Fruit fly (Drosophila melanogaster) whole organism, embryonic: ENCODE measurements around the gene CG32182.

Experiments
- Atf3 ChIP-seq: fragments of 200-800 bp; sonication (Bioruptor generic); optimal IDR thresholded peaks from 3 replicates; lab custom pipeline; 2016; ENCODE audit warnings: missing biosample characterization, missing genetic modification characterization
- Atf6 ChIP-seq: fragments of 200-800 bp; sonication (Bioruptor generic); IDR thresholded peaks from 2 replicates; pipeline ENCODE4 v1.3.6; 2022; ENCODE audit warnings: missing biosample characterization, missing genetic modification characterization
- CG10565 ChIP-seq: fragments of 200-800 bp; sonication (Bioruptor generic); optimal IDR thresholded peaks from 3 replicates; lab custom pipeline; 2016; ENCODE audit warnings: missing biosample characterization, mild to moderate bottlenecking, missing genetic modification characterization
- CG11560 ChIP-seq: fragments of 200-800 bp; sonication (Bioruptor generic); IDR thresholded peaks from 3 replicates; pipeline ENCODE4 v1.3.6; 2022; ENCODE audit warnings: missing biosample characterization, missing genetic modification characterization
- CG17186 ChIP-seq: fragments of 200-800 bp; sonication (Bioruptor generic); optimal IDR thresholded peaks from 3 replicates; lab custom pipeline; 2017; ENCODE audit warnings: missing biosample characterization, missing genetic modification reagents, missing genetic modification characterization
- CG17568 ChIP-seq: fragments of 200-800 bp; sonication (Bioruptor generic); optimal IDR thresholded peaks from 2 replicates; lab custom pipeline; 2018; ENCODE audit warnings: missing biosample characterization, mild to moderate bottlenecking, missing genetic modification characterization, moderate library complexity
- CG17612 ChIP-seq: fragments of 200-800 bp; sonication (Bioruptor generic); IDR thresholded peaks from 2 replicates; pipeline ENCODE4 v1.3.6; 2022; ENCODE audit warnings: missing biosample characterization, missing genetic modification characterization
- CG18476 ChIP-seq: fragments of 200-800 bp; sonication (Bioruptor generic); optimal IDR thresholded peaks from 2 replicates; lab custom pipeline; 2016; ENCODE audit warnings: missing biosample characterization, mild to moderate bottlenecking, missing genetic modification characterization
- CG18619 ChIP-seq: fragments of 200-800 bp; sonication (Bioruptor generic); optimal IDR thresholded peaks from 3 replicates; lab custom pipeline; 2017; ENCODE audit warnings: missing biosample characterization, mild to moderate bottlenecking, missing genetic modification characterization
- CG2202 ChIP-seq: fragments of 200-800 bp; sonication (Bioruptor generic); optimal IDR thresholded peaks from 2 replicates; lab custom pipeline; 2018; ENCODE audit warnings: missing biosample characterization, mild to moderate bottlenecking, missing genetic modification characterization
- CG4360 ChIP-seq: fragments of 200-800 bp; sonication (Bioruptor generic); IDR thresholded peaks from 2 replicates; pipeline ENCODE4 v1.3.6; 2022; ENCODE audit warnings: missing biosample characterization, missing genetic modification characterization
- CG4424 ChIP-seq: fragments of 200-800 bp; sonication (Bioruptor generic); optimal IDR thresholded peaks from 3 replicates; lab custom pipeline; 2016; ENCODE audit warnings: missing biosample characterization, missing genetic modification characterization
- CG4820 ChIP-seq: fragments of 200-800 bp; sonication (Bioruptor generic); optimal IDR thresholded peaks from 3 replicates; lab custom pipeline; 2016; ENCODE audit warnings: missing biosample characterization, missing genetic modification characterization
- CG6765 ChIP-seq: fragments of 200-800 bp; sonication (Bioruptor generic); optimal IDR thresholded peaks from 3 replicates; lab custom pipeline; 2017; ENCODE audit warnings: missing biosample characterization, mild to moderate bottlenecking, missing genetic modification characterization
- CG7786 ChIP-seq: fragments of 200-800 bp; sonication (Bioruptor generic); optimal IDR thresholded peaks from 2 replicates; lab custom pipeline; 2016; ENCODE audit warnings: missing biosample characterization, missing genetic modification characterization
- CG7839 ChIP-seq: fragments of 200-800 bp; sonication (Bioruptor generic); optimal IDR thresholded peaks from 3 replicates; lab custom pipeline; 2018; ENCODE audit warnings: missing biosample characterization, mild to moderate bottlenecking, missing genetic modification characterization, moderate library complexity
- CG8944 ChIP-seq: fragments of 200-800 bp; sonication (Bioruptor generic); optimal IDR thresholded peaks from 3 replicates; lab custom pipeline; 2016; ENCODE audit warnings: missing biosample characterization, missing genetic modification characterization
- CG9437 ChIP-seq: fragments of 200-800 bp; sonication (Bioruptor generic); optimal IDR thresholded peaks from 2 replicates; lab custom pipeline; 2018; ENCODE audit warnings: missing biosample characterization, mild to moderate bottlenecking, missing genetic modification characterization
- CG9609 ChIP-seq: fragments of 200-800 bp; sonication (Bioruptor generic); optimal IDR thresholded peaks from 3 replicates; lab custom pipeline; 2016; ENCODE audit warnings: missing biosample characterization, missing genetic modification characterization
- CHES-1-like ChIP-seq: fragments of 200-800 bp; sonication (Bioruptor generic); optimal IDR thresholded peaks from 2 replicates; lab custom pipeline; 2016; ENCODE audit warnings: missing biosample characterization, missing genetic modification characterization
- E2f2 ChIP-seq: fragments of 200-800 bp; sonication (Bioruptor generic); IDR thresholded peaks from 2 replicates; pipeline ENCODE4 v1.3.6; 2022; ENCODE audit warnings: missing biosample characterization, missing genetic modification characterization
- ERR ChIP-seq: fragments of 200-800 bp; sonication (Bioruptor generic); optimal IDR thresholded peaks from 2 replicates; lab custom pipeline; 2016; ENCODE audit warnings: missing biosample characterization, missing genetic modification characterization
- Ets97D ChIP-seq: fragments of 200-800 bp; sonication (Bioruptor generic); optimal IDR thresholded peaks from 3 replicates; lab custom pipeline; 2016; ENCODE audit warnings: missing biosample characterization, missing genetic modification characterization
- Fer1 ChIP-seq: fragments of 200-800 bp; sonication (Bioruptor generic); optimal IDR thresholded peaks from 2 replicates; lab custom pipeline; 2017; ENCODE audit warnings: missing biosample characterization, mild to moderate bottlenecking, missing genetic modification characterization
- HmgD ChIP-seq: fragments of 200-800 bp; sonication (Bioruptor generic); optimal IDR thresholded peaks from 3 replicates; lab custom pipeline; 2016; ENCODE audit warnings: missing biosample characterization, missing genetic modification characterization
- Hr39 ChIP-seq: fragments of >200 bp; optimal IDR thresholded peaks from 2 replicates; lab custom pipeline; 2017
- Lim3 ChIP-seq: fragments of 200-800 bp; sonication (Bioruptor generic); IDR thresholded peaks from 2 replicates; pipeline ENCODE4 v1.3.6; 2022; ENCODE audit warnings: missing biosample characterization, missing genetic modification characterization
- Mad ChIP-seq: fragments of 200-800 bp; sonication (Bioruptor generic); optimal IDR thresholded peaks from 2 replicates; lab custom pipeline; 2016; ENCODE audit warnings: missing biosample characterization, missing genetic modification characterization
- Mrtf ChIP-seq: fragments of 200-800 bp; sonication (Bioruptor generic); IDR thresholded peaks from 3 replicates; pipeline ENCODE4 v1.3.6; 2022; ENCODE audit warnings: missing biosample characterization, missing genetic modification characterization
- Taf1 ChIP-seq: fragments of 200-800 bp; sonication (Bioruptor generic); IDR thresholded peaks from 2 replicates; pipeline ENCODE4 v1.3.6; 2022; ENCODE audit warnings: missing biosample characterization, missing genetic modification characterization
- amos ChIP-seq: fragments of 200-800 bp; sonication (Bioruptor generic); IDR thresholded peaks from 2 replicates; pipeline ENCODE4 v1.3.6; 2022; ENCODE audit warnings: missing biosample characterization, missing genetic modification characterization; ENCODE audit not compliant: partially characterized antibody
- ara ChIP-seq: fragments of 200-800 bp; sonication (Bioruptor generic); IDR thresholded peaks from 2 replicates; pipeline ENCODE4 v1.3.6; 2022; ENCODE audit warnings: missing biosample characterization, missing genetic modification characterization
- bsh ChIP-seq, 2 experiments: fragments of 200-800 bp; sonication (Bioruptor generic); optimal IDR thresholded peaks; 2 replicates each; lab custom pipeline; 2017 to 2018; ENCODE audit warnings: mild to moderate bottlenecking in 2 of 2, missing biosample characterization in 2 of 2, missing genetic modification characterization in 2 of 2, moderate library complexity in 1 of 2
- dati ChIP-seq: fragments of 200-800 bp; sonication (Bioruptor generic); IDR thresholded peaks from 2 replicates; pipeline ENCODE4 v1.3.6; 2022; ENCODE audit warnings: missing biosample characterization, missing genetic modification characterization
- fd102C ChIP-seq: fragments of 200-800 bp; sonication (Bioruptor generic); optimal IDR thresholded peaks from 2 replicates; lab custom pipeline; 2018; ENCODE audit warnings: missing biosample characterization, mild to moderate bottlenecking, missing genetic modification characterization, moderate library complexity
- her ChIP-seq: fragments of 200-800 bp; sonication (Bioruptor generic); optimal IDR thresholded peaks from 2 replicates; lab custom pipeline; 2016; ENCODE audit warnings: missing biosample characterization, missing genetic modification characterization
- peb ChIP-seq: fragments of 200-800 bp; sonication (Bioruptor generic); IDR thresholded peaks from 2 replicates; pipeline ENCODE4 v1.3.6; 2022; ENCODE audit warnings: missing biosample characterization, missing genetic modification characterization
- phol ChIP-seq: fragments of 200-800 bp; sonication (Bioruptor generic); optimal IDR thresholded peaks from 3 replicates; lab custom pipeline; 2018; ENCODE audit warnings: missing biosample characterization, mild to moderate bottlenecking, missing genetic modification characterization, moderate library complexity
- pita ChIP-seq: fragments of 200-800 bp; sonication (Bioruptor generic); optimal IDR thresholded peaks from 2 replicates; lab custom pipeline; 2017; ENCODE audit warnings: missing biosample characterization, mild to moderate bottlenecking, missing genetic modification characterization
- psq ChIP-seq: fragments of 200-800 bp; sonication (Bioruptor generic); optimal IDR thresholded peaks from 2 replicates; lab custom pipeline; 2017; ENCODE audit warnings: missing biosample characterization, missing genetic modification characterization
- pum ChIP-seq: fragments of 200-800 bp; sonication (Bioruptor generic); optimal IDR thresholded peaks from 2 replicates; lab custom pipeline; 2016; ENCODE audit warnings: missing biosample characterization, missing genetic modification characterization
- schlank ChIP-seq: fragments of 200-800 bp; sonication (Bioruptor generic); optimal IDR thresholded peaks from 2 replicates; lab custom pipeline; 2018; ENCODE audit warnings: missing biosample characterization, mild to moderate bottlenecking, missing genetic modification characterization
- ssp ChIP-seq: fragments of 200-800 bp; sonication (Bioruptor generic); IDR thresholded peaks from 2 replicates; pipeline ENCODE4 v1.3.6; 2022; ENCODE audit warnings: missing biosample characterization, missing genetic modification characterization
- trem ChIP-seq: fragments of 200-800 bp; optimal IDR thresholded peaks from 3 replicates; lab custom pipeline; 2019; ENCODE audit warnings: missing biosample characterization, mild to moderate bottlenecking, missing genetic modification characterization, moderate library complexity
- unc-4 ChIP-seq: fragments of 200-800 bp; sonication (Bioruptor generic); IDR thresholded peaks from 2 replicates; pipeline ENCODE4 v1.3.6; 2022; ENCODE audit warnings: missing biosample characterization, missing genetic modification characterization; ENCODE audit not compliant: partially characterized antibody
- wek ChIP-seq: fragments of 200-800 bp; sonication (Bioruptor generic); optimal IDR thresholded peaks from 3 replicates; lab custom pipeline; 2018; ENCODE audit warnings: missing biosample characterization, mild to moderate bottlenecking, missing genetic modification characterization, moderate library complexity
- wor ChIP-seq: fragments of 200-800 bp; sonication (Bioruptor generic); IDR thresholded peaks from 2 replicates; pipeline ENCODE4 v1.3.6; 2022; ENCODE audit warnings: missing biosample characterization, missing genetic modification characterization
- zen ChIP-seq: fragments of 200-800 bp; sonication (Bioruptor generic); optimal IDR thresholded peaks from 3 replicates; lab custom pipeline; 2018; ENCODE audit warnings: missing biosample characterization, mild to moderate bottlenecking, missing genetic modification characterization, moderate library complexity
- zen2 ChIP-seq: fragments of 200-800 bp; sonication (Bioruptor generic); IDR thresholded peaks from 3 replicates; pipeline ENCODE4 v1.3.6; 2022; ENCODE audit warnings: missing biosample characterization, missing genetic modification characterization; ENCODE audit not compliant: partially characterized antibody

Gene CG32182

DNA sequence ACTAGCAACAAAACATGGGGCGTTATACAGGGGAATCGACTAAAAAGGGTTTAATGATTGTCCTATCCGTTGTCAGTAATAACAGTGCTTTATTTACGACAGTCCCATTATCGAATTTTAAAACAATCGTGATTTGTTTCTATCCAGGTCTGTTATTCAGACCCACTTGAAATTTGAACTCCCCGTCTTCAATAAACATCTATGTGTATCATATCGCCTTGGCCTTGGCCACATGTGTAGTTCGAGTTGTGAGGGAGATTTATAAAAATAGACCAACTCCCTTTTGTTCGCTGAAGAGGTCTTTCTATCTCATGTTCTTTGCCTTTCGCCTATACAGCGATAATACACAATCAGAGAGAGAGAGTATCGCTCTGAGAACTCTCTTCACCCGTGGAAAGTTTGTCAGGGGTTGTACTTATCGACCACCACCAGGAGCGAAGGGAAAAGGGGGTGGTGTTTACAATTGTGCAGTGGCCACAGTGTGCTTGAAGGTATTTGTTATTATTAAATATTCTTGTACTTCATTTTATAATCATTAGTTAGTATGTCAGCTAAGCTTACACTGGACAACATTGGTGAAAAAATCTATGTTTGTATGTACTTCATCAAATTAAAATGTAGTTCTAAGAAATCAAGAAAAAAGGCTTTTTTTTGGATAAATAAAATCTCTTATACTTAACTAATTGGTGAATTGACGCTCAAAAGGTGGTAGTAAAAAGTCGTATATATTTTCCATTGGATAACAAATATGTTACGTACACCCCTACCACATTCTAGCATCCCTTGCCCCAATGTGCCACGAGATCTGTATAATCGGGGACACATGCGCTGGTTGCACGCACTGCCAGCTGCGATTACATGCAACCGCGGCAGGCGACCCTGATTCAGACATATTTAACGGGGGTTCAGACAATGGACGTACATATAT is 492 bp upstream of the CG32182 start (continued):
- TF ChIP-seq CG2202 (tag; lab: Kevin White, UChicago) (peak; percentile 84), Lim3 (GFP tag; lab: Robert Waterston, UW) (no peak), CG4360 (GFP tag; lab: Robert Waterston, UW) (peak; percentile 28; the same call in 1 of the 2 replicates), amos (GFP tag; lab: Robert Waterston, UW) (no peak), her (GFP tag; lab: Kevin White, UChicago) (no peak), CG6765 (no peak), trem (tag; lab: Kevin White, UChicago) (peak; percentile 82), CG4424 (GFP tag; lab: Kevin White, UChicago) (peak; percentile 90), CG18619 (peak; percentile 73), fd102C (peak; percentile 20), CG18476 (GFP tag; lab: Kevin White, UChicago) (peak; percentile 62), phol (tag; lab: Kevin White, UChicago) (peak; percentile 92), CG7786 (GFP tag; lab: Kevin White, UChicago) (peak; percentile 15), Mad (GFP tag; lab: Kevin White, UChicago) (peak; percentile 45), ERR (no peak), CG8944 (GFP tag; lab: Kevin White, UChicago) (peak; percentile 54), Mrtf (GFP tag; lab: Robert Waterston, UW) (no peak; the same call in 2 of the 3 replicates), CG17612 (GFP tag; lab: Robert Waterston, UW) (no peak), peb (GFP tag; lab: Robert Waterston, UW) (peak; percentile 69), CG7839 (tag; lab: Kevin White, UChicago) (peak; percentile 88), pum (GFP tag; lab: Kevin White, UChicago) (peak; percentile 74), CG17568 (no peak), CG11560 (tag; lab: Robert Waterston, UW) (no peak), Taf1 (GFP tag; lab: Robert Waterston, UW) (no peak), ssp (GFP tag; lab: Robert Waterston, UW) (peak; percentile 38; the same call in 1 of the 2 replicates), ara (GFP tag; lab: Robert Waterston, UW) (peak; percentile 70), pita (GFP tag; lab: Kevin White, UChicago) (no peak), Hr39 (lab: Kevin White, UChicago) (no peak), CG9437 (GFP tag; lab: Kevin White, UChicago) (peak; percentile 74), Fer1 (GFP tag; lab: Kevin White, UChicago) (no peak), CG10565 (GFP tag; lab: Kevin White, UChicago) (no peak), CG9609 (peak; percentile 32), Atf6 (GFP tag; lab: Robert Waterston, UW) (no peak), zen (tag; lab: Kevin White, UChicago) (peak; percentile 72), Atf3 (GFP tag; lab: Kevin White, UChicago) (peak; percentile 44), wor (peak; percentile 62), psq (GFP tag; lab: Kevin White, UChicago) (peak; percentile 2), HmgD (GFP tag; lab: Kevin White, UChicago) (no peak), CHES-1-like (GFP tag; lab: Kevin White, UChicago) (peak; percentile 6), bsh (GFP tag; optimal IDR thresholded peaks at IDR 0.05; lab: Kevin White, UChicago) (peak in 1 of 2 experiments; percentile 88), schlank (tag; lab: Kevin White, UChicago) (no peak), CG4820 (GFP tag; lab: Kevin White, UChicago) (peak; percentile 83), zen2 (GFP tag; lab: Robert Waterston, UW) (no peak), Ets97D (GFP tag; lab: Kevin White, UChicago) (peak; percentile 7), CG17186 (GFP tag; lab: Kevin White, UChicago) (peak; percentile 57), wek (GFP tag; lab: Kevin White, UChicago) (no peak), dati (GFP tag; lab: Robert Waterston, UW) (0 out of 2 replicates have a peak, but pooled peaks have one; percentile 5), unc-4 (GFP tag; lab: Robert Waterston, UW) (no peak), E2f2 (GFP tag; lab: Robert Waterston, UW) (peak; percentile 51; the same call in 1 of the 2 replicates)
